Fruit fly (Drosophila melanogaster): Measurements from ENCODE around the gene CG31268.
A peak's percentile ranks its signal among the peaks of the same experiment; 100 is the strongest.

Gene CG31268

DNA sequence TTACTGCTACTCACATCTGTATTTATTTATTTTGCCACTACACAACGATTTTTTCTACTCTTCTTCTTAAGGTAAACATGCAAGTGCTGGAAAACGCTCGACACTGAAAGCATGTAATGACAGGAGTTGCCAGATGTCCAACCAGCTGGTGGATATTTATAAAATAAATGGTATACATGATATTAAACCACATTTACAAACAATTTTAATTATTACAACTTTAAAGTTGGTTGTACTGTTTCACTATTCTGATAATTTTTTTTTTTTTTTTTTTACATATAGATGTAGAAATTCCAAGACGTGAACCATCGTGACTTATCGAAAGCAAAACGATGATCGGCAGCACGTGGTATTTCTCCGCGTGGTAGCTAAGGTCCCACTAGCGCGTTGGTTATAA is 48.3 kb downstream of the CG31268 start, which contains the start of the genes Keap1 and kuk (continued):
- TF ChIP-seq acj6 (GFP tag; optimal IDR thresholded peaks at IDR 0.05) (peak; percentile 57), dsx (GFP tag; optimal IDR thresholded peaks at IDR 0.05; ENCODE audit: poor library complexity, severe bottlenecking) (no peak), Hr4 (GFP tag; optimal IDR thresholded peaks at IDR 0.05) (peak; percentile 38), Smox (GFP tag; optimal IDR thresholded peaks at IDR 0.05) (peak; percentile 66), lz (GFP tag; optimal IDR thresholded peaks at IDR 0.05) (peak; percentile 70), OdsH (GFP tag; optimal IDR thresholded peaks at IDR 0.05) (peak; percentile 65), Ets21C (GFP tag; optimal IDR thresholded peaks at IDR 0.05) (peak; percentile 44), CG34406 (GFP tag; optimal IDR thresholded peaks at IDR 0.05) (peak; percentile 42), CG7368 (GFP tag; optimal IDR thresholded peaks at IDR 0.05) (no peak)

DNA sequence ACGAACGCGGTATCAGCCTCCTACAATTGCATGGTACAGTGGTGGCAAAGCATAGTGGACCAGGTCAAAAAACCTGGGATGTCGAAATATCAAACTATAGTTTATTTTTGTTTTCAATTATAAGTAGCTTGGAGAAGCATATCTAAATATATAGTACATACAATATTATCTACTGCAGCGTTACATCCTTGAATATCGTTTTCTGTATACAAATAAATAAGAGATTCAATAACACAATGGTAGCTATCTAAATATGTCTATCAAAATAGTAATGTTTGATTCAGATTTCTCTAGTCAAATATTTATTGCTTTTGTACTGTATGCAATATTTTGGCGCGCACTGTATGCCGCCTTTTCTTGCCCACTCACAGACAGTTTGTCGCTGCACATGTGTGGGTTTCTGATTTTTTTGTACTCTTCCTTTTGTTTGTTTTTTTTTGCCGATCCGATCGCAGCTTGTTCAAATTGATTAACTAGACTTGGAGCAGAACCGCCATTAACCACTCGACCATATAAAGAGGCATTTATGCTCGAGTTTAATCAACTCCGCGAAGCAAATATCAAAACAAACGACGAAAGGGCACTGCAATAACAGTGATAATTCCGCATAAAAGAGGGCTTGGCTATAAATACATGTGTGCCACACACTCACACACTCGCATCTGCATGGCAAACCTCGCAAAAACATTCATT is 49.2 kb downstream of the CG31268 start:
- TF ChIP-seq achi (GFP tag; optimal IDR thresholded peaks at IDR 0.05) (peak; percentile 98), Eip93F (GFP tag; optimal IDR thresholded peaks at IDR 0.05) (peak; percentile 93), topi (GFP tag; optimal IDR thresholded peaks at IDR 0.05) (peak; percentile 98), CG10669 (GFP tag; optimal IDR thresholded peaks at IDR 0.05) (peak; percentile 97), vri (GFP tag; optimal IDR thresholded peaks at IDR 0.05) (peak; percentile 88), CG16779 (tag; optimal IDR thresholded peaks at IDR 0.05) (peak; percentile 97), Sox102F (GFP tag; optimal IDR thresholded peaks at IDR 0.05) (peak; percentile 95), Eip75B (GFP tag; optimal IDR thresholded peaks at IDR 0.05) (peak; percentile 98), CG11902 (GFP tag; optimal IDR thresholded peaks at IDR 0.05) (peak; percentile 91), CG8632 (GFP tag; optimal IDR thresholded peaks at IDR 0.05) (peak; percentile 98), CG9139 (GFP tag; optimal IDR thresholded peaks at IDR 0.05) (peak; percentile 94), CG6163 (GFP tag; IDR thresholded peaks at IDR 0.05) (peak; percentile 95), dsx (GFP tag; optimal IDR thresholded peaks at IDR 0.05; ENCODE audit: poor library complexity, severe bottlenecking) (peak; percentile 95), cyc (GFP tag; optimal IDR thresholded peaks at IDR 0.05) (peak; percentile 94), CG8319 (GFP tag; optimal IDR thresholded peaks at IDR 0.05) (peak; percentile 96), fd85E (GFP tag; optimal IDR thresholded peaks at IDR 0.05) (peak; percentile 94), CG31627 (GFP tag; optimal IDR thresholded peaks at IDR 0.05) (peak; percentile 96), dac (GFP tag; optimal IDR thresholded peaks at IDR 0.05) (peak; percentile 94), CG15336 (GFP tag; IDR thresholded peaks at IDR 0.05) (peak; percentile 98), svp (GFP tag) (peak; percentile 99), spab (GFP tag; optimal IDR thresholded peaks at IDR 0.05) (peak; percentile 98), Hr38 (GFP tag; optimal IDR thresholded peaks at IDR 0.05) (peak; percentile 48), CG34406 (GFP tag; optimal IDR thresholded peaks at IDR 0.05) (peak; percentile 98), Ets96B (tag; optimal IDR thresholded peaks at IDR 0.05) (peak; percentile 98), CG1621 (tag; optimal IDR thresholded peaks at IDR 0.05) (peak; percentile 93), Sox14 (GFP tag; optimal IDR thresholded peaks at IDR 0.05) (peak; percentile 97), CG8119 (GFP tag; IDR thresholded peaks at IDR 0.05) (peak; percentile 99), Met (GFP tag; optimal IDR thresholded peaks at IDR 0.05) (peak; percentile 98), CG32006 (GFP tag; optimal IDR thresholded peaks at IDR 0.05) (peak; percentile 99), Ets21C (GFP tag; optimal IDR thresholded peaks at IDR 0.05) (peak; percentile 91), Hr4 (GFP tag; optimal IDR thresholded peaks at IDR 0.05) (peak; percentile 98), acj6 (GFP tag; optimal IDR thresholded peaks at IDR 0.05) (peak; percentile 97), salr (GFP tag; optimal IDR thresholded peaks at IDR 0.05) (peak; percentile 86 to 99), CG6792 (GFP tag; optimal IDR thresholded peaks at IDR 0.05) (peak; percentile 97), ss (GFP tag; optimal IDR thresholded peaks at IDR 0.05) (peak; percentile 95 to 97), lz (GFP tag; optimal IDR thresholded peaks at IDR 0.05) (peak; percentile 97), CG11762 (GFP tag; optimal IDR thresholded peaks at IDR 0.05; ENCODE audit: insufficient read depth) (peak; percentile 99), CG4318 (GFP tag; optimal IDR thresholded peaks at IDR 0.05) (peak; percentile 95), Sox15 (GFP tag; optimal IDR thresholded peaks at IDR 0.05) (peak; percentile 94), Hr39 (GFP tag; optimal IDR thresholded peaks at IDR 0.05) (peak; percentile 94), CG3919 (GFP tag; optimal IDR thresholded peaks at IDR 0.05) (peak; percentile 98), fd59A (GFP tag; optimal IDR thresholded peaks at IDR 0.05) (peak; percentile 97), CG7368 (GFP tag; optimal IDR thresholded peaks at IDR 0.05) (peak; percentile 95), Smox (GFP tag; optimal IDR thresholded peaks at IDR 0.05) (peak; percentile 97), Eip78C (GFP tag) (peak; percentile 100), Blimp-1 (GFP tag; optimal IDR thresholded peaks at IDR 0.05) (peak; percentile 88)

Data from whole organism, prepupa.